Worm (Caenorhabditis elegans) whole organism, L2 larva: ENCODE measurements around the gene catp-6.

Experiments
- F13H6.1 ChIP-seq: sonication (generic microtip); optimal IDR thresholded peaks from 2 replicates; lab custom pipeline; 2016; ENCODE audit warnings: missing genetic modification characterization, missing compliant biosample characterization
- ama-1 ChIP-seq: fragments of 150-350 bp; optimal IDR thresholded peaks from 2 replicates; lab custom pipeline; 2018; ENCODE audit warnings: inconsistent platforms
- ceh-82 ChIP-seq: fragments of 150-350 bp; optimal IDR thresholded peaks from 2 replicates; lab custom pipeline; 2014; ENCODE audit warnings: missing biosample characterization, missing genetic modification characterization
- lin-13 ChIP-seq: fragments of 150-350 bp; optimal IDR thresholded peaks from 2 replicates; lab custom pipeline; 2014; ENCODE audit warnings: missing biosample characterization, missing genetic modification reagents, missing genetic modification characterization
- lin-39 ChIP-seq: fragments of 150-350 bp; optimal IDR thresholded peaks from 2 replicates; lab custom pipeline; 2014; ENCODE audit warnings: missing biosample characterization, missing genetic modification reagents, missing genetic modification characterization
- lsy-2 ChIP-seq, 2 experiments: fragments of 150-350 bp in 1 of 2; sonication (generic microtip) in 1 of 2; optimal IDR thresholded peaks; 2 replicates each; lab custom pipeline; 2014 to 2017; ENCODE audit warnings: missing biosample characterization in 2 of 2, missing genetic modification characterization in 2 of 2
- mbf-1 ChIP-seq: sonication (generic microtip); optimal IDR thresholded peaks from 2 replicates; lab custom pipeline; 2017; ENCODE audit warnings: missing biosample characterization, missing genetic modification characterization
- skn-1 ChIP-seq: sonication (generic microtip); optimal IDR thresholded peaks from 2 replicates; lab custom pipeline; 2017; ENCODE audit warnings: missing biosample characterization, missing genetic modification characterization
- snpc-4 ChIP-seq: fragments of 150-350 bp; optimal IDR thresholded peaks from 2 replicates; lab custom pipeline; 2014; ENCODE audit warnings: missing biosample characterization, missing genetic modification characterization

DNA sequence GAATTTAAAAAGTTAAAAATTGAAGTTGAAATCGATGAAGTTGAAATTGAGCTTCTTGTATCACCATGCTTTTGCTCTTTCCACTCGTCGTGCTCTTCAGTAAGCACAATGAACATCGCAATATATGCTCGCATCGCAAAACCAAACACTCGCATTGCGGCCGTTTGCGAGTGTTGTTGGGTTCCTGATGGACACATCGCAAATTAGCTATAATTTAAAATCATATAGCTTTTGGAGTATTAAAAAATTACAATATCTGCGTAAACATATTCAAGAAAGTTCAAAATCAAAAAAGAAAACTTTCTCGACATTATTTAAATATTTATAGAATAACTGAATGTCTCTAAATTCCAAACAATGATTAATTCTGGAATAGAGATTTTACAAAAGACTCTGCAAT is 17.7 kb upstream of the catp-6 start, which contains the start of gene K07F5.17:
- TF ChIP-seq ama-1 (lab: Kevin White, UChicago) (no peak), ceh-82 (no peak), F13H6.1 (tag; lab: Kevin White, UChicago) (no peak), mbf-1 (no peak), skn-1 (tag; lab: Kevin White, UChicago) (no peak), snpc-4 (no peak), lsy-2 (tag; optimal IDR thresholded peaks at IDR 0.05; lab: Kevin White, UChicago) (no peak), lin-13 (GFP tag; lab: Kevin White, UChicago) (no peak), lin-39 (no peak)
